Worm (Caenorhabditis elegans) whole organism, L1 larva: ENCODE measurements around the gene srw-83.
"Not testable (repeated sequence)": the region's sequence is repeated elsewhere in the genome, so short reads cannot be mapped to it uniquely, and the experiment has no call there.

Experiments
- aha-1 ChIP-seq: fragments of 150-350 bp; optimal IDR thresholded peaks from 2 replicates; lab custom pipeline; 2014; ENCODE audit warnings: missing biosample characterization, missing genetic modification characterization
- aly-2 ChIP-seq: fragments of 150-350 bp; optimal IDR thresholded peaks from 2 replicates; lab custom pipeline; 2014; ENCODE audit warnings: missing biosample characterization, missing genetic modification characterization
- ceh-82 ChIP-seq, 3 experiments: fragments of 150-350 bp in 1 of 3; sonication (generic microtip) in 2 of 3; optimal IDR thresholded peaks; 2 replicates each; lab custom pipeline; 2014 to 2017; ENCODE audit warnings: missing biosample characterization in 3 of 3, missing genetic modification characterization in 3 of 3
- ceh-90 ChIP-seq: sonication (generic microtip); optimal IDR thresholded peaks from 2 replicates; lab custom pipeline; 2016; ENCODE audit warnings: missing genetic modification characterization, missing compliant biosample characterization
- egl-27 ChIP-seq, 2 experiments: fragments of 150-350 bp in 1 of 2; sonication (generic microtip); optimal IDR thresholded peaks; 3 replicates each; lab custom pipeline; 2017 to 2018; ENCODE audit warnings: missing biosample characterization in 2 of 2, missing genetic modification characterization in 2 of 2, missing genetic modification reagents in 2 of 2
- lin-13 ChIP-seq: fragments of 150-350 bp; optimal IDR thresholded peaks from 2 replicates; lab custom pipeline; 2014; ENCODE audit warnings: missing biosample characterization, missing genetic modification reagents, missing genetic modification characterization
- lin-39 ChIP-seq: fragments of 150-350 bp; optimal IDR thresholded peaks from 2 replicates; lab custom pipeline; 2014; ENCODE audit warnings: missing biosample characterization, missing genetic modification reagents, missing genetic modification characterization
- nhr-11 ChIP-seq: fragments of 150-350 bp; optimal IDR thresholded peaks from 2 replicates; lab custom pipeline; 2014; ENCODE audit warnings: missing biosample characterization, missing genetic modification characterization
- nhr-12 ChIP-seq: sonication (generic microtip); optimal IDR thresholded peaks from 2 replicates; lab custom pipeline; 2017; ENCODE audit warnings: missing biosample characterization, missing genetic modification characterization
- nhr-77 ChIP-seq: fragments of 150-350 bp; optimal IDR thresholded peaks from 2 replicates; lab custom pipeline; 2014; ENCODE audit warnings: missing biosample characterization, missing genetic modification characterization
- nhr-84 ChIP-seq: sonication (generic microtip); optimal IDR thresholded peaks from 2 replicates; lab custom pipeline; 2017; ENCODE audit warnings: missing biosample characterization, missing genetic modification characterization
- rnt-1 ChIP-seq: sonication (generic microtip); optimal IDR thresholded peaks from 2 replicates; lab custom pipeline; 2016; ENCODE audit warnings: mild to moderate bottlenecking, missing genetic modification characterization, moderate library complexity, missing compliant biosample characterization
- skn-1 ChIP-seq: fragments of 150-350 bp; optimal IDR thresholded peaks from 2 replicates; lab custom pipeline; 2014; ENCODE audit warnings: missing biosample characterization, missing genetic modification characterization
- unc-130 ChIP-seq: fragments of 150-350 bp; optimal IDR thresholded peaks from 2 replicates; lab custom pipeline; 2017; ENCODE audit warnings: missing biosample characterization, missing genetic modification characterization, inconsistent platforms

- not testable (repeated sequence) for TF ChIP-seq aly-2 (tag; lab: Kevin White, UChicago); lin-13 (GFP tag; lab: Kevin White, UChicago); skn-1 (tag; lab: Kevin White, UChicago); ceh-90 (tag; lab: Kevin White, UChicago); rnt-1; unc-130; aha-1 (tag; lab: Kevin White, UChicago); nhr-11; nhr-84 (tag; lab: Kevin White, UChicago); nhr-12; nhr-77 (tag; lab: Kevin White, UChicago); ceh-82 (tag; optimal IDR thresholded peaks at IDR 0.05; lab: Kevin White, UChicago); lin-39 (tag; lab: Kevin White, UChicago); egl-27 (tag; optimal IDR thresholded peaks at IDR 0.05; lab: Kevin White, UChicago)
Observed at ce11 chrV:18404767-18405166, 21.6 kb upstream of the srw-83 start, which contains the start of gene srh-209.
